Fruit fly (Drosophila melanogaster) whole organism, embryonic: ENCODE data around the gene Tsen54.
A peak's percentile ranks its signal among the peaks of the same experiment; 100 is the strongest.

ENCODE experiments used
- B-H2 ChIP-seq: fragments of 200-800 bp; sonication (Bioruptor generic); optimal IDR thresholded peaks from 2 replicates; lab custom pipeline; 2018; ENCODE audit warnings: missing biosample characterization, mild to moderate bottlenecking, missing genetic modification characterization
- CG11398 ChIP-seq: fragments of 200-800 bp; sonication (Bioruptor generic); optimal IDR thresholded peaks from 2 replicates; lab custom pipeline; 2016; ENCODE audit warnings: missing biosample characterization, missing genetic modification characterization
- CG11696 ChIP-seq: fragments of 200-800 bp; sonication (Bioruptor generic); IDR thresholded peaks from 2 replicates; pipeline ENCODE4 v1.3.6; 2022; ENCODE audit warnings: missing biosample characterization, missing genetic modification characterization
- CG12236 ChIP-seq: fragments of 200-800 bp; sonication (Bioruptor generic); optimal IDR thresholded peaks from 2 replicates; lab custom pipeline; 2016; ENCODE audit warnings: missing biosample characterization, missing genetic modification characterization
- CG17186 ChIP-seq: fragments of 200-800 bp; sonication (Bioruptor generic); optimal IDR thresholded peaks from 3 replicates; lab custom pipeline; 2017; ENCODE audit warnings: missing biosample characterization, missing genetic modification reagents, missing genetic modification characterization
- CG17359 ChIP-seq: fragments of 200-800 bp; sonication (Bioruptor generic); optimal IDR thresholded peaks from 3 replicates; lab custom pipeline; 2018; ENCODE audit warnings: missing biosample characterization, mild to moderate bottlenecking, missing genetic modification characterization, moderate library complexity
- CG17361 ChIP-seq: fragments of 200-800 bp; sonication (Bioruptor generic); IDR thresholded peaks from 3 replicates; pipeline ENCODE4 v1.3.6; 2022; ENCODE audit warnings: missing biosample characterization, missing genetic modification characterization
- CG17802 ChIP-seq: fragments of 200-800 bp; sonication (Bioruptor generic); optimal IDR thresholded peaks from 2 replicates; lab custom pipeline; 2018; ENCODE audit warnings: missing biosample characterization, mild to moderate bottlenecking, missing genetic modification characterization, moderate library complexity
- CG2120 ChIP-seq: fragments of 200-800 bp; sonication (Bioruptor generic); optimal IDR thresholded peaks from 3 replicates; lab custom pipeline; 2016; ENCODE audit warnings: missing biosample characterization, missing genetic modification characterization
- CG2678 ChIP-seq: fragments of 200-800 bp; sonication (Bioruptor generic); optimal IDR thresholded peaks from 3 replicates; lab custom pipeline; 2019; ENCODE audit warnings: missing biosample characterization, mild to moderate bottlenecking, missing genetic modification characterization, moderate library complexity
- CG2712 ChIP-seq: fragments of 200-800 bp; optimal IDR thresholded peaks from 3 replicates; lab custom pipeline; 2019; ENCODE audit warnings: missing biosample characterization, mild to moderate bottlenecking, missing genetic modification characterization, moderate library complexity
- CG34376 ChIP-seq: fragments of 200-800 bp; sonication (Bioruptor generic); optimal IDR thresholded peaks from 2 replicates; lab custom pipeline; 2018; ENCODE audit warnings: missing biosample characterization, mild to moderate bottlenecking, missing genetic modification characterization
- CG6175 ChIP-seq: fragments of 200-800 bp; sonication (Bioruptor generic); IDR thresholded peaks from 3 replicates; pipeline ENCODE4 v1.3.6; 2022; ENCODE audit warnings: missing biosample characterization, missing genetic modification characterization
- CG6791 ChIP-seq: fragments of 200-800 bp; sonication (Bioruptor generic); IDR thresholded peaks from 3 replicates; pipeline ENCODE4 v1.3.6; 2022; ENCODE audit warnings: missing biosample characterization, missing genetic modification characterization; ENCODE audit not compliant: partially characterized antibody
- CG7357 ChIP-seq: fragments of 200-800 bp; sonication (Bioruptor generic); IDR thresholded peaks from 3 replicates; pipeline ENCODE4 v1.3.6; 2022; ENCODE audit warnings: missing biosample characterization, missing genetic modification characterization
- CG7786 ChIP-seq: fragments of 200-800 bp; sonication (Bioruptor generic); optimal IDR thresholded peaks from 2 replicates; lab custom pipeline; 2016; ENCODE audit warnings: missing biosample characterization, missing genetic modification characterization
- CG7839 ChIP-seq: fragments of 200-800 bp; sonication (Bioruptor generic); optimal IDR thresholded peaks from 3 replicates; lab custom pipeline; 2018; ENCODE audit warnings: missing biosample characterization, mild to moderate bottlenecking, missing genetic modification characterization, moderate library complexity
- CG8281 ChIP-seq: fragments of 200-800 bp; sonication (Bioruptor generic); optimal IDR thresholded peaks from 2 replicates; lab custom pipeline; 2018; ENCODE audit warnings: missing biosample characterization, mild to moderate bottlenecking, missing genetic modification characterization, moderate library complexity
- CG8290 ChIP-seq, 3 experiments: fragments of 200-800 bp; sonication (Bioruptor generic); optimal IDR thresholded peaks; 2 replicates each; lab custom pipeline; 2016 to 2019; ENCODE audit warnings: missing biosample characterization in 3 of 3, missing genetic modification characterization in 3 of 3, mild to moderate bottlenecking in 2 of 3, moderate library complexity in 1 of 3
- CG8388 ChIP-seq: fragments of 200-800 bp; sonication (Bioruptor generic); optimal IDR thresholded peaks from 2 replicates; lab custom pipeline; 2019; ENCODE audit warnings: missing biosample characterization, mild to moderate bottlenecking, missing genetic modification characterization, moderate library complexity
- CG9932 ChIP-seq: fragments of 200-800 bp; sonication (Bioruptor generic); IDR thresholded peaks from 2 replicates; pipeline ENCODE4 v1.3.6; 2022; ENCODE audit warnings: missing biosample characterization, missing genetic modification characterization
- D19B ChIP-seq: fragments of 200-800 bp; sonication (Bioruptor generic); optimal IDR thresholded peaks from 2 replicates; lab custom pipeline; 2017; ENCODE audit warnings: missing biosample characterization, mild to moderate bottlenecking, missing genetic modification characterization
- Eip74EF ChIP-seq, 2 experiments: fragments of 200-800 bp in 1 of 2; fragments of >200 bp in 1 of 2; sonication (Bioruptor generic) in 1 of 2; optimal IDR thresholded peaks; 2 replicates each; lab custom pipeline; 2017 to 2019; ENCODE audit warnings: missing biosample characterization in 2 of 2, missing genetic modification characterization in 2 of 2, mild to moderate bottlenecking in 1 of 2, moderate library complexity in 1 of 2
- H2.0 ChIP-seq: fragments of 200-800 bp; sonication (Bioruptor generic); IDR thresholded peaks from 2 replicates; pipeline ENCODE4 v1.3.6; 2022; ENCODE audit warnings: missing biosample characterization, missing genetic modification characterization
- HLH4C ChIP-seq: fragments of 200-800 bp; sonication (Bioruptor generic); IDR thresholded peaks from 3 replicates; pipeline ENCODE4 v1.3.6; 2022; ENCODE audit warnings: missing biosample characterization, missing genetic modification characterization; ENCODE audit not compliant: partially characterized antibody
- Hr3 ChIP-seq: fragments of 200-800 bp; sonication (Bioruptor generic); optimal IDR thresholded peaks from 3 replicates; lab custom pipeline; 2016; ENCODE audit warnings: missing biosample characterization, missing genetic modification characterization
- Hr78 ChIP-seq, 2 experiments: fragments of 200-800 bp in 1 of 2; fragments of >200 bp in 1 of 2; sonication (Bioruptor generic) in 1 of 2; optimal IDR thresholded peaks; 2 replicates each; lab custom pipeline; 2017 to 2019; ENCODE audit warnings: missing biosample characterization in 2 of 2, missing genetic modification characterization in 2 of 2, mild to moderate bottlenecking in 1 of 2, moderate library complexity in 1 of 2
- Sry-δ ChIP-seq: fragments of 200-800 bp; sonication (Bioruptor generic); optimal IDR thresholded peaks from 2 replicates; lab custom pipeline; 2016; ENCODE audit warnings: missing biosample characterization, missing genetic modification characterization
- ase ChIP-seq: fragments of 200-800 bp; sonication (Bioruptor generic); IDR thresholded peaks from 3 replicates; pipeline ENCODE4 v1.3.6; 2022; ENCODE audit warnings: missing biosample characterization, missing genetic modification characterization
- bcd ChIP-seq: fragments of 200-800 bp; sonication (Bioruptor generic); optimal IDR thresholded peaks from 2 replicates; lab custom pipeline; 2017; ENCODE audit warnings: missing biosample characterization, mild to moderate bottlenecking, missing genetic modification characterization
- caup ChIP-seq: fragments of 200-800 bp; sonication (Bioruptor generic); optimal IDR thresholded peaks from 3 replicates; lab custom pipeline; 2017; ENCODE audit warnings: missing biosample characterization, mild to moderate bottlenecking, missing genetic modification characterization, moderate library complexity; ENCODE audit not compliant: severe bottlenecking
- cwo ChIP-seq: fragments of 200-800 bp; sonication (Bioruptor generic); optimal IDR thresholded peaks from 3 replicates; lab custom pipeline; 2017; ENCODE audit warnings: missing biosample characterization, missing genetic modification characterization, mild to moderate bottlenecking, moderate library complexity, missing genetic modification reagents
- dati ChIP-seq: fragments of 200-800 bp; sonication (Bioruptor generic); IDR thresholded peaks from 2 replicates; pipeline ENCODE4 v1.3.6; 2022; ENCODE audit warnings: missing biosample characterization, missing genetic modification characterization
- dmrt11E ChIP-seq: fragments of 200-800 bp; sonication (Bioruptor generic); optimal IDR thresholded peaks from 3 replicates; lab custom pipeline; 2018; ENCODE audit warnings: missing biosample characterization, mild to moderate bottlenecking, missing genetic modification characterization, moderate library complexity
- ems ChIP-seq: fragments of 200-800 bp; sonication (Bioruptor generic); optimal IDR thresholded peaks from 3 replicates; lab custom pipeline; 2016; ENCODE audit warnings: missing biosample characterization, missing genetic modification characterization
- esg ChIP-seq: fragments of 200-800 bp; sonication (Bioruptor generic); conservative IDR thresholded peaks from 2 replicates; pipeline ENCODE4 v1.3.6; 2022; ENCODE audit warnings: missing biosample characterization, missing genetic modification characterization
- grau ChIP-seq: fragments of 200-800 bp; optimal IDR thresholded peaks from 3 replicates; lab custom pipeline; 2019; ENCODE audit warnings: missing biosample characterization, mild to moderate bottlenecking, missing genetic modification characterization, moderate library complexity
- gsb ChIP-seq: fragments of 200-800 bp; sonication (Bioruptor generic); IDR thresholded peaks from 2 replicates; pipeline ENCODE4 v1.3.6; 2022; ENCODE audit warnings: missing biosample characterization, missing genetic modification characterization
- maf-S ChIP-seq: fragments of 200-800 bp; sonication (Bioruptor generic); optimal IDR thresholded peaks from 2 replicates; lab custom pipeline; 2016; ENCODE audit warnings: missing biosample characterization, missing genetic modification characterization
- mam ChIP-seq: fragments of 200-800 bp; sonication (Bioruptor generic); optimal IDR thresholded peaks from 3 replicates; lab custom pipeline; 2016; ENCODE audit warnings: missing biosample characterization, missing genetic modification characterization
- nerfin-1 ChIP-seq: fragments of 200-800 bp; sonication (Bioruptor generic); optimal IDR thresholded peaks from 3 replicates; lab custom pipeline; 2019; ENCODE audit warnings: missing biosample characterization, mild to moderate bottlenecking, missing genetic modification characterization, moderate library complexity
- p53 ChIP-seq: fragments of 200-800 bp; sonication (Bioruptor generic); optimal IDR thresholded peaks from 2 replicates; lab custom pipeline; 2016; ENCODE audit warnings: missing biosample characterization, missing genetic modification characterization
- row ChIP-seq: fragments of 200-800 bp; sonication (Bioruptor generic); IDR thresholded peaks from 3 replicates; pipeline ENCODE4 v1.3.6; 2022; ENCODE audit warnings: missing biosample characterization, missing genetic modification characterization
- sug ChIP-seq: fragments of 200-800 bp; optimal IDR thresholded peaks from 2 replicates; lab custom pipeline; 2019; ENCODE audit warnings: missing biosample characterization, mild to moderate bottlenecking, missing genetic modification characterization, moderate library complexity
- tap ChIP-seq: fragments of 200-800 bp; optimal IDR thresholded peaks from 3 replicates; lab custom pipeline; 2019; ENCODE audit warnings: missing biosample characterization, mild to moderate bottlenecking, missing genetic modification characterization, moderate library complexity
- toy ChIP-seq: fragments of 200-800 bp; sonication (Bioruptor generic); IDR thresholded peaks from 2 replicates; pipeline ENCODE4 v1.3.6; 2022; ENCODE audit warnings: missing biosample characterization, missing genetic modification characterization
- unpg ChIP-seq: fragments of 200-800 bp; sonication (Bioruptor generic); optimal IDR thresholded peaks from 3 replicates; lab custom pipeline; 2018; ENCODE audit warnings: missing biosample characterization, mild to moderate bottlenecking, missing genetic modification characterization, moderate library complexity

The Tsen54 gene

dm6 chr3L:12178847-12179437 is 26.9 kb downstream of the Tsen54 start (continued):
- TF ChIP-seq Eip74EF (GFP tag; optimal IDR thresholded peaks at IDR 0.05; lab: Kevin White, UChicago), result no peak
- no peak for TF ChIP-seq p53
- no peak for TF ChIP-seq HLH4C (GFP tag; lab: Robert Waterston, UW)
- peak; percentile 36; the same call in 2 of the 3 replicates for TF ChIP-seq CG17361 (GFP tag; lab: Robert Waterston, UW)
- TF ChIP-seq CG2678, result peak; percentile 10
- peak; percentile 16 for TF ChIP-seq cwo (GFP tag; lab: Kevin White, UChicago)
- TF ChIP-seq bcd, result peak; percentile 13
- no peak for TF ChIP-seq CG17802 (tag; lab: Kevin White, UChicago)
- TF ChIP-seq CG17359 (tag; lab: Kevin White, UChicago), result no peak
- no peak for TF ChIP-seq CG8281 (tag; lab: Kevin White, UChicago)
- peak; percentile 22 for TF ChIP-seq CG7786 (GFP tag; lab: Kevin White, UChicago)
- TF ChIP-seq CG2712 (tag; lab: Kevin White, UChicago), result no peak
- peak; percentile 50; the same call in 2 of the 3 replicates for TF ChIP-seq row (GFP tag; lab: Robert Waterston, UW)
- no peak for TF ChIP-seq B-H2 (GFP tag; lab: Kevin White, UChicago)
- TF ChIP-seq mam, result peak; percentile 4
- no peak for TF ChIP-seq CG11398 (GFP tag; lab: Kevin White, UChicago)
- peak; percentile 7; the same call in 1 of the 2 replicates for TF ChIP-seq CG9932 (GFP tag; lab: Robert Waterston, UW)
- TF ChIP-seq ems, result no peak
- no peak for TF ChIP-seq maf-S
- TF ChIP-seq unpg (GFP tag; lab: Kevin White, UChicago), result no peak
- TF ChIP-seq CG7839 (tag; lab: Kevin White, UChicago), result peak; percentile 3
- peak; percentile 91 for TF ChIP-seq D19B (GFP tag; lab: Kevin White, UChicago)
- no peak for TF ChIP-seq CG7357
- TF ChIP-seq grau (tag; lab: Kevin White, UChicago), result peak; percentile 18
- no peak for TF ChIP-seq CG34376 (GFP tag; lab: Kevin White, UChicago)
- TF ChIP-seq esg, result 0 out of 2 replicates have a peak, but pooled peaks have one; percentile 13
- no peak for TF ChIP-seq tap (tag; lab: Kevin White, UChicago)
- no peak for TF ChIP-seq gsb (GFP tag; lab: Robert Waterston, UW)
- TF ChIP-seq caup (GFP tag; lab: Kevin White, UChicago), result peak; percentile 9
- no peak for TF ChIP-seq nerfin-1 (tag; lab: Kevin White, UChicago)
- peak in 1 of 2 experiments; percentile 22 for TF ChIP-seq Hr78 (GFP tag; optimal IDR thresholded peaks at IDR 0.05; lab: Kevin White, UChicago)
- TF ChIP-seq Hr3, result no peak
- TF ChIP-seq ase (GFP tag; lab: Robert Waterston, UW), result 0 out of 3 replicates have a peak, but pooled peaks have one; percentile 35
- TF ChIP-seq Sry-δ, result no peak
- no peak for TF ChIP-seq CG8290 (GFP tag; optimal IDR thresholded peaks at IDR 0.05; lab: Kevin White, UChicago)
- TF ChIP-seq CG8290 (tag; optimal IDR thresholded peaks at IDR 0.05; lab: Kevin White, UChicago), result peak in 1 of 2 experiments; percentile 53
- TF ChIP-seq dati (GFP tag; lab: Robert Waterston, UW), result no peak
- TF ChIP-seq CG8388 (GFP tag; lab: Kevin White, UChicago), result no peak
- peak; percentile 80 for TF ChIP-seq CG11696 (GFP tag; lab: Robert Waterston, UW)
- TF ChIP-seq dmrt11E (tag; lab: Kevin White, UChicago), result no peak
- peak; percentile 23 for TF ChIP-seq sug (tag; lab: Kevin White, UChicago)
- no peak for TF ChIP-seq H2.0 (GFP tag; lab: Robert Waterston, UW)
- TF ChIP-seq CG12236 (GFP tag; lab: Kevin White, UChicago), result no peak
- TF ChIP-seq toy (GFP tag; lab: Robert Waterston, UW), result no peak
- no peak for TF ChIP-seq CG6791
- TF ChIP-seq CG2120, result peak; percentile 44
- no peak for TF ChIP-seq CG17186 (GFP tag; lab: Kevin White, UChicago)
- 0 out of 3 replicates have a peak, but pooled peaks have one; percentile 25 for TF ChIP-seq CG6175 (GFP tag; lab: Robert Waterston, UW)
